Worm (Caenorhabditis elegans) whole organism, young adult: ENCODE measurements around the gene ZC518.8.

ENCODE experiments used
- B0019.2 ChIP-seq: fragments of 200-800 bp; sonication (Bioruptor generic); conservative IDR thresholded peaks from 2 replicates; pipeline ENCODE4 v1.3.6; 2022; ENCODE audit warnings: missing genetic modification reagents, missing genetic modification characterization, missing compliant biosample characterization
- F23B12.7 ChIP-seq: sonication (generic microtip); optimal IDR thresholded peaks from 2 replicates; lab custom pipeline; 2017; ENCODE audit warnings: missing genetic modification characterization, mild to moderate bottlenecking, missing compliant biosample characterization, antibody characterized with exemption, moderate library complexity; ENCODE audit not compliant: insufficient read depth
- F33H1.4 ChIP-seq: fragments of 200-800 bp; sonication (Bioruptor generic); IDR thresholded peaks from 2 replicates; pipeline ENCODE4 v1.3.6; 2022; ENCODE audit warnings: missing genetic modification reagents, missing genetic modification characterization, missing compliant biosample characterization
- F39B2.1 ChIP-seq: fragments of 200-800 bp; sonication (Bioruptor generic); IDR thresholded peaks from 2 replicates; pipeline ENCODE4 v1.3.6; 2022; ENCODE audit warnings: missing genetic modification reagents, missing genetic modification characterization, missing compliant biosample characterization
- Y79H2A.3 ChIP-seq: fragments of 200-800 bp; sonication (Bioruptor generic); conservative IDR thresholded peaks from 2 replicates; pipeline ENCODE4 v1.3.6; 2022; ENCODE audit warnings: missing genetic modification reagents, missing genetic modification characterization, missing compliant biosample characterization
- attf-3 ChIP-seq: fragments of 200-800 bp; sonication (Bioruptor generic); conservative IDR thresholded peaks from 2 replicates; pipeline ENCODE4 v1.3.6; 2022; ENCODE audit warnings: missing genetic modification reagents, missing genetic modification characterization, missing compliant biosample characterization
- attf-5 ChIP-seq: fragments of 200-800 bp; sonication (Bioruptor generic); optimal IDR thresholded peaks from 2 replicates; lab custom pipeline; 2018; ENCODE audit warnings: mild to moderate bottlenecking, missing genetic modification characterization, missing compliant biosample characterization
- bed-1 ChIP-seq: fragments of 200-800 bp; sonication (Bioruptor generic); IDR thresholded peaks from 2 replicates; pipeline ENCODE4 v1.3.6; 2022; ENCODE audit warnings: missing genetic modification reagents, missing genetic modification characterization, missing compliant biosample characterization
- cebp-1 ChIP-seq, 2 experiments: fragments of 200-800 bp in 1 of 2; sonication (Bioruptor generic) in 1 of 2; sonication (generic microtip) in 1 of 2; IDR thresholded peaks in 1 of 2; optimal IDR thresholded peaks in 1 of 2; 2 replicates each; pipeline versions ENCODE4 v1.3.6 to Lab custom; 2017 to 2022; ENCODE audit warnings: missing compliant biosample characterization in 2 of 2, missing genetic modification characterization in 2 of 2, mild to moderate bottlenecking in 1 of 2, missing genetic modification reagents in 1 of 2, moderate library complexity in 1 of 2
- ceh-79 ChIP-seq: sonication (generic microtip); optimal IDR thresholded peaks from 2 replicates; lab custom pipeline; 2017; ENCODE audit warnings: mild to moderate bottlenecking, missing genetic modification characterization, missing compliant biosample characterization
- dox-1 ChIP-seq: fragments of 200-800 bp; sonication (Bioruptor generic); IDR thresholded peaks from 2 replicates; pipeline ENCODE4 v1.3.6; 2022; ENCODE audit warnings: missing genetic modification reagents, missing genetic modification characterization, missing compliant biosample characterization
- hmg-1.2 ChIP-seq: fragments of 200-800 bp; sonication (Bioruptor generic); IDR thresholded peaks from 2 replicates; pipeline ENCODE4 v1.3.6; 2022; ENCODE audit warnings: missing genetic modification reagents, missing genetic modification characterization, missing compliant biosample characterization
- lin-26 ChIP-seq: fragments of 200-800 bp; sonication (Bioruptor generic); IDR thresholded peaks from 2 replicates; pipeline ENCODE4 v1.3.6; 2022; ENCODE audit warnings: missing genetic modification reagents, missing genetic modification characterization, missing compliant biosample characterization
- lin-54 ChIP-seq: fragments of 200-800 bp; sonication (Bioruptor generic); optimal IDR thresholded peaks from 2 replicates; lab custom pipeline; 2018; ENCODE audit warnings: mild to moderate bottlenecking, missing genetic modification characterization, missing compliant biosample characterization
- lsl-1 ChIP-seq: fragments of 200-800 bp; sonication (Bioruptor generic); optimal IDR thresholded peaks from 2 replicates; lab custom pipeline; 2018; ENCODE audit warnings: mild to moderate bottlenecking, missing genetic modification characterization, moderate library complexity, missing compliant biosample characterization
- madf-6 ChIP-seq: fragments of 200-800 bp; sonication (Bioruptor generic); IDR thresholded peaks from 2 replicates; pipeline ENCODE4 v1.3.6; 2022; ENCODE audit warnings: missing genetic modification reagents, missing genetic modification characterization, missing compliant biosample characterization
- madf-8 ChIP-seq: fragments of 200-800 bp; sonication (Bioruptor generic); conservative IDR thresholded peaks from 2 replicates; pipeline ENCODE4 v1.3.6; 2022; ENCODE audit warnings: missing genetic modification reagents, missing genetic modification characterization, missing compliant biosample characterization
- nhr-179 ChIP-seq: sonication (generic microtip); optimal IDR thresholded peaks from 2 replicates; lab custom pipeline; 2016; ENCODE audit warnings: mild to moderate bottlenecking, missing genetic modification characterization, missing compliant biosample characterization
- nhr-80 ChIP-seq: sonication (generic microtip); optimal IDR thresholded peaks from 2 replicates; lab custom pipeline; 2016; ENCODE audit warnings: missing genetic modification characterization, missing compliant biosample characterization
- rcor-1 ChIP-seq: fragments of 200-800 bp; sonication (Bioruptor generic); IDR thresholded peaks from 2 replicates; pipeline ENCODE4 v1.3.6; 2022; ENCODE audit warnings: missing genetic modification reagents, missing genetic modification characterization, missing compliant biosample characterization
- snpc-3.4 ChIP-seq: sonication (generic microtip); optimal IDR thresholded peaks from 2 replicates; lab custom pipeline; 2017; ENCODE audit warnings: missing genetic modification characterization, mild to moderate bottlenecking, missing compliant biosample characterization, antibody characterized with exemption, moderate library complexity, missing genotype, missing genetic modification reagents
- snpc-4 ChIP-seq, 5 experiments: fragments of 150-350 bp in 1 of 5; sonication (generic microtip) in 4 of 5; optimal IDR thresholded peaks; 2 replicates each; lab custom pipeline; 2014 to 2018; ENCODE audit warnings: missing genetic modification characterization in 5 of 5, missing biosample characterization in 3 of 5, antibody characterized with exemption in 2 of 5, mild to moderate bottlenecking in 2 of 5, missing compliant biosample characterization in 2 of 5, missing genotype in 2 of 5, moderate library complexity in 2 of 5, missing genetic modification reagents in 1 of 5
- ztf-25 ChIP-seq: fragments of 200-800 bp; sonication (Bioruptor generic); IDR thresholded peaks from 2 replicates; pipeline ENCODE4 v1.3.6; 2022; ENCODE audit warnings: missing genetic modification reagents, missing genetic modification characterization, missing compliant biosample characterization

ZC518.8 gene

DNA sequence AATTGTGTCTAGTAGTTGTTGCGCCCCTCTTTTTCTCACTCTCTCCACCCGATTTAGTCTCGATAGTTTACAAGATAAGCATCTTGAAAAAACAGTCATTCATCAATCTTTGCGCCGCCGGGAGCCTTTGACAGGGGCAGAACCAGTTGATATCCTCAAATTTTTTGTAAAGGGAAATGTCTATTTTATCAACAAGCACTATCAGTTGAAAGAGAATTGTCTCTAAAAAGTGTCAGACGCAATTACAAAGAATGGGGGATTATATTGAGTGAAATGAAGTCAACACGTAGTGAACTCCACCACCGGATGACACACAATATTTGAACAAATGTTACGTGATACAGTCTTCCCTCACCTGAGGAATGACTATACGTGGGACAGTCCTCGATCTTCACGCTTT lies 27.6 kb downstream of the ZC518.8 start:
- TF ChIP-seq hmg-1.2 (GFP tag; lab: Robert Waterston, UW): 0 out of 2 replicates have a peak, but pooled peaks have one; percentile 4
- TF ChIP-seq snpc-3.4: no peak
- no peak for TF ChIP-seq lin-26 (GFP tag; lab: Robert Waterston, UW)
- TF ChIP-seq F39B2.1 (GFP tag; lab: Robert Waterston, UW): no peak
- no peak for TF ChIP-seq nhr-179 (tag; lab: Kevin White, UChicago)
- TF ChIP-seq B0019.2: no peak
- TF ChIP-seq dox-1 (GFP tag; lab: Robert Waterston, UW): peak; percentile 29; the same call in 1 of the 2 replicates
- TF ChIP-seq madf-6 (GFP tag; lab: Robert Waterston, UW): 0 out of 2 replicates have a peak, but pooled peaks have one; percentile 1
- peak; percentile 73 for TF ChIP-seq nhr-80 (tag; lab: Kevin White, UChicago)
- TF ChIP-seq F33H1.4 (GFP tag; lab: Robert Waterston, UW): no peak

DNA sequence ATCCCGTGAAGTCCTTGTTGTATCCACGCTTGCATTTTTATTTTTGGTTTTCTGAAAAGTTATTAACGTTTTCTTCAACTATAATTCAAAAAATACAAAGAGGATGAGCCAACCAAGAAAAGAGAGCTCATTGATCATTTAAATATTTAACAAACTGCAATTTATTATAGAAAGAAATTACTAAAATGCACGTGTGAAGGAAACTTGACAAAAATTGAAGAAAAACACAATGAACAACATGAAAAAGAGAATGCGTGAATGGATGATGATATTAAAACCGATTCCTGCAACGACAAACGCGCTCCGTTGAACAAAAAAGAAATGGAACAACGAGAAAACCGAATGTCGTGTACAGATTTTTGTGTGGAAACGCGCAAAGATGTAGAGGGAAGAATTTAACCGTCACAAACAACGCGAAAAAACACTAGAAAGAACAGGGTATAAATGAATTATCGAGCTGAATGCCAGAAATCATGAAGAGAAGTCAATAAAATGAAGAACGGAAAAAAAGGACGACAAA lies 30.8 kb downstream of the ZC518.8 start, which contains the start of gene ufd-1:
Gene ufd-1, minus strand, starts transcription at position 51 of the 520 bp plus-strand sequence.
- TF ChIP-seq attf-3 (GFP tag; lab: Robert Waterston, UW) (no peak), lin-54 (GFP tag; lab: Kevin White, UChicago) (peak; percentile 2), Y79H2A.3 (0 out of 2 replicates have a peak, but pooled peaks have one; percentile 19), bed-1 (GFP tag; lab: Robert Waterston, UW) (no peak), madf-8 (GFP tag; lab: Robert Waterston, UW) (no peak), ztf-25 (GFP tag; lab: Robert Waterston, UW) (no peak), ceh-79 (tag; lab: Kevin White, UChicago) (no peak), attf-5 (GFP tag; lab: Kevin White, UChicago) (peak; percentile 3), cebp-1 (GFP tag; IDR thresholded peaks at IDR 0.05; lab: Robert Waterston, UW) (no peak), cebp-1 (tag; optimal IDR thresholded peaks at IDR 0.05; lab: Kevin White, UChicago) (peak; percentile 24), rcor-1 (GFP tag; lab: Robert Waterston, UW) (no peak), F23B12.7 (tag; lab: Kevin White, UChicago) (peak; percentile 20), snpc-4 (GFP tag; optimal IDR thresholded peaks at IDR 0.05; lab: Kevin White, UChicago) (no peak), snpc-4 (tag; optimal IDR thresholded peaks at IDR 0.05; lab: Kevin White, UChicago) (peak in 1 of 4 experiments; percentile 30), lsl-1 (GFP tag; lab: Kevin White, UChicago) (peak; percentile 7)

DNA sequence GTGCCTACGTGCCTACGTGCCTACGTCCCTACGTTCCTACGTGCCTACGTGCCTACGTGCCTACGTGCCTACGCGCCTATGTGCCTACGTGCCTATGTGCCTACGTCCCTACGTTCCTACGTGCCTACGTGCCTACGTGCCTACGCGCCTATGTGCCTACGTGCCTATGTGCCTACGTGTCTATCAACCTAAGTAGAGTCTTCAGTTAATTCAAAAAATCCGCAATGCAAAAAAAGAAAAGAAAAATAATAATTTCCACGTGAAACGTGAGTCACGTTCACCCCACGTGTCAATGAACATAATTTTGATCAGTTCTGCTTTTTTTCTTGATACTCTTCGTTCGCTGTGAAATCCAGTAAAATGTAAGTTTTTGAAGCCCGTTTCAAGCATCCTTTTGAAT lies 34.8 kb downstream of the ZC518.8 start, which contains the start of gene F19B6.3:
Gene F19B6.3, plus strand, starts transcription at position 301 of the 400 bp plus-strand sequence.
- 0 out of 2 replicates have a peak, but pooled peaks have one; percentile 10 for TF ChIP-seq F39B2.1 (GFP tag; lab: Robert Waterston, UW)
